Worm (Caenorhabditis elegans) whole organism, L2 larva: Measurements from ENCODE around the gene F31F4.1.

ENCODE experiments used
- egl-27 ChIP-seq: sonication (generic microtip); optimal IDR thresholded peaks from 3 replicates; lab custom pipeline; 2017; ENCODE audit warnings: missing biosample characterization, missing genetic modification reagents, missing genetic modification characterization
- unc-62 ChIP-seq: fragments of 150-350 bp; optimal IDR thresholded peaks from 2 replicates; lab custom pipeline; 2014; ENCODE audit warnings: missing biosample characterization, missing genetic modification reagents, missing genetic modification characterization

DNA sequence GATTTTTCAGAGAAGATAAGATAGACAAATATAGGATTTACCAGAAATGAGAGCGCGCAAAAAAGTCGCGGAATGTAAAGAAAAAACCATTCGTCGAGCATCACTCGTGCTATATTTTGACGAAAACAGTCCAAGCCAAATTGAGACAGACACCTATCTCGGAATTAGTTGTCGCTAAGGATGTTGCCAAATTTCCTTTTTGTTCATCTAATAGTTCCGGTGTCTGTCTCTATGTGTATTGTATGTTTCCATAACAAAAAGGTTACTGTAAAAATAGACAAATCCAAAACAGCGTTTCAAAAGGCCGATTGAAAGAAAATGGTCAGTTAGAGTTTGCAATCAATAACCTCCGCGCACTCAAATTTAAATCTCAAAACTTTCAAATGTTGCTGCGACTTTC lies 10.8 kb downstream of the F31F4.1 start, which contains the start of gene srj-53:
- TF ChIP-seq egl-27 (tag; lab: Kevin White, UChicago) (no peak), unc-62 (GFP tag; lab: Kevin White, UChicago) (no peak)
